Worm (Caenorhabditis elegans): ENCODE results near the gene K03B4.6.

Gene K03B4.6

DNA sequence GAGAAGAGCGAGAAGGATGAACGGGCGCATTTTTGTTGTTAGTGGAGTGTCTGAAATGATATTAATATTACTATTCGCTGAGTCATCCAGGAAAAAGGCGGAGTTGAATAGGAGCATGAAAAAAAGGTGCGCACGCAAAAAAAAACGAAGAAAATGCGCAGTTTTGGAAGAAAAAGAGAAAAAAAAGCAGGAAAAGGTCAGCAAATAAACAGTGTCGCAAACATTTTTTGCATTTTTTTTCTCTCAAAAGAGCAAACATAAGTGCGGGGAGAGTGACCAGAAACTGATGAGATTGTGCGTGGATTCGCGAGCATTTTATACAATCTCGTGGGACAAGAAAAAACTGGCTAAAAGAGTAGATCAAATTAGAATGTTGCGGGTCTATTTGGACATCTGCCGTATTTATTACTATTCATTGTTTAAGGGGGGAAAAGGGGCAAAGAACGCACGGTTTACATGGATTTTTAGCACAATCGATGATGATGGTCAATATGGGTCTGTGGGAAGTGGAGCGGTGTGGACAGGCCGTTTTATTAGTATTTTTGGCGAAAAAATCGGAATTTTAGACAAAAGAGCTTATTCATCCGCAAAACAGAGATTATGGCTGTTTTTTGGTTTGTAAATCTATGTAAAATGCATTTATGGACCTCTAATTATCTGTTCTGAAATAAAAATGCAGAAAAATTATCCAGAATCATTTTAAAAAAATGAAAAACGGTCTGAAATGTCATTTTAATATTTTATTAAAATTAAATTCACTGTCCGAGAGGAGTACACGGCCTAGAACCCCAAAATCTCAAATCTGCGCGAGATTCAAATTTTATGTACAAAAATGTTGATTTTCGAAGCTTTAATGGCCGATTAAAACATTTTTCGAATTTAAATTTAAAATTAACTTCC is 16.6 kb upstream of the K03B4.6 start, which contains the start of gene cpg-8:
TSS of gene cpg-8 (minus strand) at position 51 of the 900 bp plus-strand sequence.
- no peak for TF ChIP-seq fkh-6 (tag; optimal IDR thresholded peaks at IDR 0.05)
- TF ChIP-seq ttx-3 (tag; optimal IDR thresholded peaks at IDR 0.05), result no peak
- no peak for TF ChIP-seq elt-2 (tag; optimal IDR thresholded peaks at IDR 0.05)
- TF ChIP-seq odd-2 (tag; optimal IDR thresholded peaks at IDR 0.05), result no peak
- no peak for TF ChIP-seq pag-3 (tag; optimal IDR thresholded peaks at IDR 0.05; ENCODE audit: borderline replicate concordance)
- TF ChIP-seq pros-1 (tag; optimal IDR thresholded peaks at IDR 0.05), result no peak
- no peak for TF ChIP-seq ceh-31 (tag; optimal IDR thresholded peaks at IDR 0.05)
- no peak for TF ChIP-seq ceh-6 (GFP tag; optimal IDR thresholded peaks at IDR 0.05)
- no peak for TF ChIP-seq ceh-14 (tag; optimal IDR thresholded peaks at IDR 0.05)
- no peak for TF ChIP-seq sdc-2 (tag; optimal IDR thresholded peaks at IDR 0.05)
- TF ChIP-seq ets-4 (tag; optimal IDR thresholded peaks at IDR 0.05), result no peak
- no peak for TF ChIP-seq nhr-232 (tag; optimal IDR thresholded peaks at IDR 0.05)

DNA sequence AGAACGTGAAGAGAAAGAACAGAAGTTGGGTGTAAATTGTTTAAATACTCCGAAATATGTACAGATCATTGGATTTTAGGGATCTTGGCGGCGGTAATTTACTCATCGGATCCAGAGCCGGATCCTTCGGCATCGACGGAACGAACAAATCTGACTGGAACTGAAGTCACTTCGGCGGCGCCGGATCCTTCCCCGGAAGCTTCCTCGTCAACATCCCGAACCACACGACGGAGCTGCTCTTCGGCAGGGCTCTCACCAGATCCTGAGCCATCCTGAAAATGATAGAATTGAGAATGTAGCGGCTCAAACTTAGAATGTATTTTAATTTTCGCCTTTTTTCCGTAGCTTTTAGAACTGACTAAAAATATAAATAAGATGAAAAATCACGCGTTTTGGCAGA is 15.7 kb upstream of the K03B4.6 start:
- TF ChIP-seq K09A11.1 (tag; optimal IDR thresholded peaks at IDR 0.05; ENCODE audit: insufficient read depth) (no peak), ceh-31 (tag; optimal IDR thresholded peaks at IDR 0.05) (no peak), nhr-11 (tag; optimal IDR thresholded peaks at IDR 0.05) (no peak), unc-3 (GFP tag; conservative IDR thresholded peaks at IDR 0.05) (no peak), unc-3 (tag; optimal IDR thresholded peaks at IDR 0.05) (no peak), ref-2 (tag; optimal IDR thresholded peaks at IDR 0.05) (no peak), F13H6.1 (tag; optimal IDR thresholded peaks at IDR 0.05) (no peak), pat-9 (tag; optimal IDR thresholded peaks at IDR 0.05) (no peak), zip-5 (tag; optimal IDR thresholded peaks at IDR 0.05) (no peak), hlh-6 (tag; optimal IDR thresholded peaks at IDR 0.05) (no peak), ceh-48 (tag; optimal IDR thresholded peaks at IDR 0.05) (no peak), ceh-19 (GFP tag; optimal IDR thresholded peaks at IDR 0.05) (no peak), pha-2 (tag; optimal IDR thresholded peaks at IDR 0.05) (no peak), tbx-2 (tag; optimal IDR thresholded peaks at IDR 0.05) (no peak), fax-1 (tag; optimal IDR thresholded peaks at IDR 0.05) (no peak)

DNA sequence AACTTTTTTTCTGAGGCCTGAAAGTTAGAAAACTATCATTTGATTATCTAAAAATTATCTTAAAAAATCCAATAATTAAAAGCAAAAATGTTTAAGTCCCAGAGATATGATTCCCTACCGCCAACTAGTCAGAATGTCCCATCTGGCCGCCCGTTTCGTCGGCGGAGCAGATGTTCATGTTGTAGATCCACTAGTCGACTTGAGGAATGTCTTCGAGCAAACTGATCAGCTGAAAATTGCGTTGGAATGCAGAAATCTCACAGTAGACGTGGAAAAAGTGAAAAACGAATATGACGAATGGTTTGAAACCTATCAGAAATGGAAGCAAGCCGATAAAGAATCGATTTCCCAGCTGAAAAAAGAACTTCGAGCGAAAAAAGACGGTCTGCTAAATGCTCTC is 13.2 kb upstream of the K03B4.6 start, which contains the start of gene K03B4.1:
TSS of gene K03B4.1 (plus strand) at position 97 of the 400 bp plus-strand sequence.
- no peak for TF ChIP-seq ceh-6 (GFP tag; optimal IDR thresholded peaks at IDR 0.05)
- no peak for TF ChIP-seq pag-3 (tag; optimal IDR thresholded peaks at IDR 0.05; ENCODE audit: borderline replicate concordance)
- no peak for TF ChIP-seq lin-11 (tag; optimal IDR thresholded peaks at IDR 0.05)
- no peak for TF ChIP-seq ceh-24 (tag; optimal IDR thresholded peaks at IDR 0.05)
- TF ChIP-seq lim-6 (tag; optimal IDR thresholded peaks at IDR 0.05), result no peak
- no peak for TF ChIP-seq hlh-6 (tag; optimal IDR thresholded peaks at IDR 0.05)
- TF ChIP-seq nhr-11 (tag; optimal IDR thresholded peaks at IDR 0.05), result no peak
- TF ChIP-seq hlh-30 (tag; optimal IDR thresholded peaks at IDR 0.05; ENCODE audit: insufficient read depth), result no peak
- no peak for TF ChIP-seq che-1 (tag; optimal IDR thresholded peaks at IDR 0.05)
- TF ChIP-seq pros-1 (tag; optimal IDR thresholded peaks at IDR 0.05), result no peak
- TF ChIP-seq elt-4 (tag; optimal IDR thresholded peaks at IDR 0.05), result no peak
- no peak for TF ChIP-seq ceh-19 (GFP tag; optimal IDR thresholded peaks at IDR 0.05)
- TF ChIP-seq ceh-2 (tag; optimal IDR thresholded peaks at IDR 0.05), result no peak
- no peak for TF ChIP-seq tbx-7 (tag; optimal IDR thresholded peaks at IDR 0.05)
- TF ChIP-seq nfya-1 (tag; optimal IDR thresholded peaks at IDR 0.05), result no peak
- TF ChIP-seq T23F11.4 (GFP tag; optimal IDR thresholded peaks at IDR 0.05), result no peak
- no peak for TF ChIP-seq sdc-2 (tag; optimal IDR thresholded peaks at IDR 0.05)
- no peak for TF ChIP-seq ceh-9 (tag; optimal IDR thresholded peaks at IDR 0.05)
- TF ChIP-seq ceh-31 (tag; optimal IDR thresholded peaks at IDR 0.05), result no peak
- no peak for TF ChIP-seq pha-2 (tag; optimal IDR thresholded peaks at IDR 0.05)
